Fruit fly (Drosophila melanogaster): ENCODE measurements around the gene AhcyL2.

AhcyL2 gene

dm6 chr3R:16957759-16958536 is 24.0 kb downstream of the AhcyL2 start (continued):
- TF ChIP-seq ase (GFP tag; IDR thresholded peaks at IDR 0.05) (peak; percentile 51; the same call in 1 of the 3 replicates), CG31224 (GFP tag; IDR thresholded peaks at IDR 0.05) (no peak), CG4360 (GFP tag; IDR thresholded peaks at IDR 0.05) (no peak), usp (GFP tag; optimal IDR thresholded peaks at IDR 0.05) (no peak), tgo (GFP tag; IDR thresholded peaks at IDR 0.05) (peak; percentile 73), CG7372 (GFP tag; IDR thresholded peaks at IDR 0.05) (peak; percentile 50), E2f1 (GFP tag; IDR thresholded peaks at IDR 0.05) (0 out of 2 replicates have a peak, but pooled peaks have one; percentile 48), CG6654 (GFP tag; optimal IDR thresholded peaks at IDR 0.05) (peak; percentile 66), CG1603 (tag; optimal IDR thresholded peaks at IDR 0.05) (peak; percentile 67), ham (GFP tag; IDR thresholded peaks at IDR 0.05) (no peak), CG7839 (tag; optimal IDR thresholded peaks at IDR 0.05) (peak; percentile 88), hth (optimal IDR thresholded peaks at IDR 0.05) (no peak), Hr39 (optimal IDR thresholded peaks at IDR 0.05) (no peak), p53 (GFP tag; optimal IDR thresholded peaks at IDR 0.05) (no peak), CG10321 (GFP tag; IDR thresholded peaks at IDR 0.05) (no peak), CG10431 (GFP tag; optimal IDR thresholded peaks at IDR 0.05) (peak; percentile 64), esg (GFP tag; conservative IDR thresholded peaks at IDR 0.05) (peak; percentile 68), Gug (GFP tag; IDR thresholded peaks at IDR 0.05) (peak; percentile 38; the same call in 3 of the 4 replicates), ttk (GFP tag; IDR thresholded peaks at IDR 0.05) (peak; percentile 78), peb (GFP tag; IDR thresholded peaks at IDR 0.05) (peak; percentile 14; the same call in 1 of the 2 replicates), Ssrp (tag; optimal IDR thresholded peaks at IDR 0.05) (peak; percentile 88), pnt (GFP tag; optimal IDR thresholded peaks at IDR 0.05) (no peak), CG3838 (GFP tag; optimal IDR thresholded peaks at IDR 0.05) (no peak), Camta (GFP tag; optimal IDR thresholded peaks at IDR 0.05) (no peak), Dp (GFP tag; optimal IDR thresholded peaks at IDR 0.05) (peak; percentile 13), fd96Cb (tag; optimal IDR thresholded peaks at IDR 0.05) (peak; percentile 87), pzg (GFP tag; optimal IDR thresholded peaks at IDR 0.05) (peak; percentile 12), CG7357 (GFP tag; IDR thresholded peaks at IDR 0.05) (0 out of 3 replicates have a peak, but pooled peaks have one; percentile 24), disco-r (GFP tag; optimal IDR thresholded peaks at IDR 0.05) (no peak), zf30C (GFP tag; optimal IDR thresholded peaks at IDR 0.05) (peak; percentile 95), insv (GFP tag; optimal IDR thresholded peaks at IDR 0.05) (peak in 1 of 2 experiments; percentile 71), vfl (GFP tag; optimal IDR thresholded peaks at IDR 0.05) (no peak), CG15601 (tag; optimal IDR thresholded peaks at IDR 0.05) (peak; percentile 77), bsh (GFP tag; optimal IDR thresholded peaks at IDR 0.05) (peak in 1 of 2 experiments; percentile 86), CG4617 (GFP tag; optimal IDR thresholded peaks at IDR 0.05; ENCODE audit: borderline replicate concordance) (peak; percentile 2), CG18476 (GFP tag; optimal IDR thresholded peaks at IDR 0.05) (peak; percentile 65), Sry-δ (GFP tag; optimal IDR thresholded peaks at IDR 0.05) (no peak), CG43689 (GFP tag; IDR thresholded peaks at IDR 0.05) (peak; percentile 31; the same call in 1 of the 2 replicates), mirr (GFP tag; optimal IDR thresholded peaks at IDR 0.05) (no peak), CG8478 (optimal IDR thresholded peaks at IDR 0.05) (no peak), Oli (tag; optimal IDR thresholded peaks at IDR 0.05) (peak; percentile 89), CG12659 (GFP tag; optimal IDR thresholded peaks at IDR 0.05) (peak; percentile 91), sqz (GFP tag; optimal IDR thresholded peaks at IDR 0.05) (peak; percentile 60), nerfin-1 (tag; optimal IDR thresholded peaks at IDR 0.05) (peak; percentile 73), CG9727 (GFP tag; optimal IDR thresholded peaks at IDR 0.05) (peak; percentile 95), CG9876 (GFP tag; optimal IDR thresholded peaks at IDR 0.05) (peak; percentile 26), Mad (GFP tag; optimal IDR thresholded peaks at IDR 0.05) (no peak), CG30431 (GFP tag; optimal IDR thresholded peaks at IDR 0.05) (peak; percentile 50), cato (GFP tag; optimal IDR thresholded peaks at IDR 0.05; ENCODE audit: borderline replicate concordance) (peak; percentile 68), CoRest (tag; optimal IDR thresholded peaks at IDR 0.05) (peak; percentile 93)

Measured in whole organism, embryonic.